Worm (Caenorhabditis elegans): ENCODE data around the gene F53B1.2.

- TF ChIP-seq elt-1 (tag; optimal IDR thresholded peaks at IDR 0.05; ENCODE audit: borderline replicate concordance, insufficient read depth) (peak; percentile 72), sptf-1 (tag; optimal IDR thresholded peaks at IDR 0.05) (no peak), snpc-4 (tag; optimal IDR thresholded peaks at IDR 0.05) (no peak), ceh-39 (tag; optimal IDR thresholded peaks at IDR 0.05) (no peak), mls-2 (tag; optimal IDR thresholded peaks at IDR 0.05) (no peak), nhr-76 (tag; optimal IDR thresholded peaks at IDR 0.05) (no peak), mab-5 (tag; optimal IDR thresholded peaks at IDR 0.05) (no peak), mep-1 (tag; optimal IDR thresholded peaks at IDR 0.05) (no peak), sem-2 (GFP tag; optimal IDR thresholded peaks at IDR 0.05) (no peak), nhr-12 (tag; optimal IDR thresholded peaks at IDR 0.05) (no peak), ztf-11 (tag; optimal IDR thresholded peaks at IDR 0.05) (no peak), hlh-1 (tag; optimal IDR thresholded peaks at IDR 0.05) (no peak), unc-62 (GFP tag; optimal IDR thresholded peaks at IDR 0.05) (no peak)
These were observed 5.4 kb downstream of the F53B1.2 start for ce11 chrX:2114171-2114570.

Data from whole organism, mixed stage, embryonic.